Worm (Caenorhabditis elegans): Measurements from ENCODE around the gene F29G6.1.

F29G6.1 gene

DNA sequence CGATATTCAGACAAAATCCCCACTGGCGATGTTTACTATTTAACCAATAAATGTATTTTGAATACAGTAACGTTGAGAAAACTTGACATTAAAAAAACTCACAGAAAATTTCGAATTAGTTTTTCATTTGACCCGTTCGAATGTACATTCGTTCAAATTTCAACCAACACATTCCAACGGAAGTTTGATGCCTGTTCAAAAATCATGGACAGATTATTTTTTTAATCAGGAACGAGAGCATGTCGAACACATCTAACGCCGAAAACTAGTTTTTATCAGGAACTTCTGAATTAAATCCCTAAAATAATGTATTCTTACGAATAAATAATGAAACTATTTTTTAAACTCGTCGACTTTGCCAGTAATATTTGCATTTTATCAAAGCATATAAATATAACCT, 39.6 kb downstream of the F29G6.1 start:
- TF ChIP-seq fkh-3 (tag; optimal IDR thresholded peaks at IDR 0.05) (no peak), efl-1 (GFP tag; optimal IDR thresholded peaks at IDR 0.05) (no peak)

DNA sequence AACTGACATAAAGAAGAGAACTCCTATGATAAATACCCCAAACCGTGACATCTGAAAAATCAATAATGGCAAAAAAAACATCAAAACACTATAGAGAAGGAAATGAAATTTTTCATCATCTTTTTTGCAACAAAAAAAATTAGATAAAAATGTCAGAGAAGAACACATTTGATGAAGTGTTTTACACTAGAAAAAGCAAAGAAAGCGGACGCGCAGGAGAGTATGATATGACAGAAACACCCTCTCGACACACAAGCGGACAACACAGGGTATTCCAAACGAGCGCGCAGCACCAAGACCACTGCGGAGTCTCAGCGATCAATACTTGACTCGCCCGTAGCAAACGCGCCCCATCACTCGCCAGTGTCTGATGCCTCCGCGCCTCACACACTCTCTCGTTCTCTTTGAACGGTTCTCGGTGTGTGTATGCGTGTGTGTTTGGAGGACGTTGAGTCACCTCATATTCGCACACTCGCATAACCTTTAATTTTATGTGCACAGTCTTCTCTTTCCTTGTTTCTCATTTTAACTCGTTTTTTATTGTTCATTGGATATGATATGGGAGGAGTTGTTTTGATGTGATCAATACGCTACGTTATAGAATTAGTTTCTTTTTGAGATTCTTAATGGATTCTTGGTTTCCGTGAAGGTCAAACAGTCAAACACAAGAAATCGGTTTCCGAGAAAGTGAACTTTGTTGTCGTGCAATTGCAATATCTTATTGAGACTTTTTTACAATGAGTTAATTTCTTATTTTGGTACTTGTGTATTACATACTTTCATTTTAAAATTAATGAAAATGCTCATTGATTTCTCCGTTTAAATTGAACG, 44.6 kb downstream of the F29G6.1 start, which contains the start of gene selt-1.1:
Gene selt-1.1 (minus strand): TSS at position 51 of the 831 bp plus-strand sequence.
- TF ChIP-seq attf-5 (GFP tag; optimal IDR thresholded peaks at IDR 0.05): peak; percentile 57
- no peak for TF ChIP-seq mel-28 (tag; optimal IDR thresholded peaks at IDR 0.05; ENCODE audit: borderline replicate concordance)
- peak; percentile 32; the same call in 1 of the 2 replicates for TF ChIP-seq pbrm-1 (GFP tag; IDR thresholded peaks at IDR 0.05)
- TF ChIP-seq bed-2 (GFP tag; IDR thresholded peaks at IDR 0.05): 0 out of 2 replicates have a peak, but pooled peaks have one; percentile 28
- TF ChIP-seq lin-35 (GFP tag; optimal IDR thresholded peaks at IDR 0.05): no peak
- TF ChIP-seq F22D6.2 (tag; optimal IDR thresholded peaks at IDR 0.05): no peak
- TF ChIP-seq ekl-4 (GFP tag; IDR thresholded peaks at IDR 0.05): no peak
- peak; percentile 43 to 68 for TF ChIP-seq let-607 (tag; optimal IDR thresholded peaks at IDR 0.05)
- peak; percentile 46 for TF ChIP-seq ZK185.1 (tag; optimal IDR thresholded peaks at IDR 0.05; ENCODE audit: poor library complexity, severe bottlenecking)
- peak; percentile 29 for TF ChIP-seq atf-7 (tag; optimal IDR thresholded peaks at IDR 0.05)
- peak; percentile 56; the same call in 1 of the 2 replicates for TF ChIP-seq rcor-1 (GFP tag; IDR thresholded peaks at IDR 0.05)
- 0 out of 2 replicates have a peak, but pooled peaks have one; percentile 27 for TF ChIP-seq Y56A3A.18 (GFP tag; IDR thresholded peaks at IDR 0.05)
- TF ChIP-seq ztf-26 (tag; optimal IDR thresholded peaks at IDR 0.05): peak; percentile 42
- no peak for TF ChIP-seq snpc-4 (GFP tag; optimal IDR thresholded peaks at IDR 0.05)
- TF ChIP-seq snpc-4 (tag; optimal IDR thresholded peaks at IDR 0.05): peak in 1 of 4 experiments; percentile 40
- no peak for TF ChIP-seq snpc-1.3 (tag; optimal IDR thresholded peaks at IDR 0.05; ENCODE audit: insufficient read depth)
- peak; percentile 31 for TF ChIP-seq gei-17 (GFP tag; optimal IDR thresholded peaks at IDR 0.05)
- TF ChIP-seq F57C9.4 (tag; optimal IDR thresholded peaks at IDR 0.05): no peak
- 0 out of 2 replicates have a peak, but pooled peaks have one; percentile 21 for TF ChIP-seq nfyb-1 (GFP tag; IDR thresholded peaks at IDR 0.05)
- no peak for TF ChIP-seq F33H1.4 (GFP tag; IDR thresholded peaks at IDR 0.05)
- TF ChIP-seq B0336.3 (GFP tag; IDR thresholded peaks at IDR 0.05): peak; percentile 65; the same call in 1 of the 2 replicates
- peak; percentile 5 for TF ChIP-seq F23B12.7 (tag; optimal IDR thresholded peaks at IDR 0.05; ENCODE audit: insufficient read depth)
- TF ChIP-seq nhr-90 (tag; optimal IDR thresholded peaks at IDR 0.05): peak; percentile 7
- TF ChIP-seq ets-4 (GFP tag; optimal IDR thresholded peaks at IDR 0.05): peak; percentile 85
- TF ChIP-seq nhr-179 (tag; optimal IDR thresholded peaks at IDR 0.05): no peak
- TF ChIP-seq lin-26 (GFP tag; IDR thresholded peaks at IDR 0.05): peak; percentile 42; the same call in 1 of the 2 replicates
- TF ChIP-seq unc-62 (GFP tag; optimal IDR thresholded peaks at IDR 0.05): peak; percentile 26
- peak; percentile 8 for TF ChIP-seq chd-7 (tag; optimal IDR thresholded peaks at IDR 0.05)
- TF ChIP-seq F37B4.10 (GFP tag; IDR thresholded peaks at IDR 0.05): no peak
- TF ChIP-seq nhr-80 (tag; optimal IDR thresholded peaks at IDR 0.05): peak; percentile 98
- TF ChIP-seq egrh-3 (GFP tag; IDR thresholded peaks at IDR 0.05): no peak
- TF ChIP-seq lin-40 (tag; optimal IDR thresholded peaks at IDR 0.05): peak; percentile 65
- peak; percentile 16 for TF ChIP-seq ztf-18 (tag; optimal IDR thresholded peaks at IDR 0.05)
- no peak for TF ChIP-seq Y53G8AR.9 (GFP tag; conservative IDR thresholded peaks at IDR 0.05)
- peak; percentile 89 for TF ChIP-seq dox-1 (GFP tag; IDR thresholded peaks at IDR 0.05)
- no peak for TF ChIP-seq tbp1 (GFP tag; optimal IDR thresholded peaks at IDR 0.05)
- TF ChIP-seq K12H6.12 (tag; optimal IDR thresholded peaks at IDR 0.05): peak; percentile 14
- TF ChIP-seq hmg-1.2 (GFP tag; IDR thresholded peaks at IDR 0.05): peak; percentile 96

All from whole organism, young adult.